Worm (Caenorhabditis elegans): ENCODE results near the gene F41C6.4.

F41C6.4 gene

DNA sequence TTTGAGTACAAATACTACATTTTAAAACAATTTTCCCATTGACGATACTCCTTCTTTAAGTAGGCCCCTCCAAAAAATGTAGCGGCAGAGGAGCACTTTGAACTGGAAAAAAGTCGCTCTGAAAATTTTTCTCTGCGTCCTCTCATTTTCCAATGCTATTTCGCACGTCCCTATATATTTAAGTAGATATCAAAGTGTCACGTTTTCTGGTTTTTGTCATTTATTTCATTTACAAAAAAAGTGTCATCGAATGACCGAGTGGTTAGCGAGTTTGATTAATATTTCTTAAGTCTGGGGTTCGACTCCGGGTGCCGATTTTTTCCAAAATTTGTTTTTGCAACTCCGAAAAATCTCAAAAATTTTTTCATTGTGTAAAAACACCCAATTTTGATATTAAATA lies 7.7 kb downstream of the F41C6.4 start:
- TF ChIP-seq skn-1 (tag; optimal IDR thresholded peaks at IDR 0.05) (no peak), nhr-23 (tag; optimal IDR thresholded peaks at IDR 0.05) (no peak), R02D3.7 (tag; optimal IDR thresholded peaks at IDR 0.05) (no peak), lin-39 (tag; optimal IDR thresholded peaks at IDR 0.05) (no peak), crh-2 (tag; optimal IDR thresholded peaks at IDR 0.05) (no peak)

DNA sequence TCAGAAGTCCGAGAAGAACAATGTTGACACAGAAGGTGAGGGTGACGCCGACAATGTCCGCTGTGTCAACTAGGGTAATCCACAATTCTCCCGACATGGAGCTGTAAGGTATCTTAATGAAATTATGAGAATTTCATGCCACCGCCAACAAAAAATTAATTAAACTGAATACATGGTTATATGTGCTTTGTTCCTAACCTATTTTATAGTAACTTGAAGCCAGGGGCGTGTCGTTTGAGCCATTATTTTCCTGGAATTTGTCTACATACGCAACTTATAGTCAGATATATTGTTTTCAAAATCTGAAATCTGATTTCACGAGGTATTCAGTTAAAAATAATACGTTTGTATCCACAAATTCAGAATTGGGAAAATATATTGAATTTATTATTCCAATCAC lies 8.8 kb downstream of the F41C6.4 start, which contains the start of gene odr-10:
odr-10 (minus strand) TSS at position 101 of the 400 bp plus-strand sequence.
- TF ChIP-seq crh-2 (tag; optimal IDR thresholded peaks at IDR 0.05): no peak
- no peak for TF ChIP-seq dmd-4 (tag; optimal IDR thresholded peaks at IDR 0.05)
- no peak for TF ChIP-seq nhr-77 (tag; optimal IDR thresholded peaks at IDR 0.05)
- no peak for TF ChIP-seq snpc-4 (tag; optimal IDR thresholded peaks at IDR 0.05)
- TF ChIP-seq aly-2 (tag; optimal IDR thresholded peaks at IDR 0.05): no peak
- TF ChIP-seq ceh-82 (tag; optimal IDR thresholded peaks at IDR 0.05): no peak
- TF ChIP-seq unc-39 (tag; optimal IDR thresholded peaks at IDR 0.05): no peak
- no peak for TF ChIP-seq nhr-25 (tag; optimal IDR thresholded peaks at IDR 0.05)
- TF ChIP-seq nhr-6 (tag; optimal IDR thresholded peaks at IDR 0.05): no peak
- TF ChIP-seq lsy-2 (tag; optimal IDR thresholded peaks at IDR 0.05): no peak
- TF ChIP-seq nhr-237 (tag; optimal IDR thresholded peaks at IDR 0.05): no peak
- TF ChIP-seq zag-1 (tag; optimal IDR thresholded peaks at IDR 0.05): no peak
- no peak for TF ChIP-seq F13H6.1 (tag; optimal IDR thresholded peaks at IDR 0.05)
- TF ChIP-seq nhr-129 (tag; optimal IDR thresholded peaks at IDR 0.05): no peak
- no peak for TF ChIP-seq mab-5 (tag; optimal IDR thresholded peaks at IDR 0.05)
- TF ChIP-seq Y55F3AM.14 (GFP tag; optimal IDR thresholded peaks at IDR 0.05): no peak
- no peak for TF ChIP-seq skn-1 (tag; optimal IDR thresholded peaks at IDR 0.05)
- TF ChIP-seq blmp-1 (tag; optimal IDR thresholded peaks at IDR 0.05; ENCODE audit: insufficient read depth): no peak

ce11 chrX:6863032-6863431 lies 11.6 kb downstream of the F41C6.4 start, which contains the start of gene nep-4:
nep-4 (minus strand) TSS chrX:6863424.
- TF ChIP-seq ztf-4 (tag; optimal IDR thresholded peaks at IDR 0.05) (no peak), dmd-4 (tag; optimal IDR thresholded peaks at IDR 0.05) (no peak), nhr-11 (tag; optimal IDR thresholded peaks at IDR 0.05) (no peak), nhr-23 (tag; optimal IDR thresholded peaks at IDR 0.05) (no peak), ztf-1 (GFP tag; conservative IDR thresholded peaks at IDR 0.05) (no peak), F13H6.1 (tag; optimal IDR thresholded peaks at IDR 0.05) (no peak), unc-39 (tag; optimal IDR thresholded peaks at IDR 0.05) (no peak), zag-1 (tag; optimal IDR thresholded peaks at IDR 0.05) (no peak), nhr-237 (tag; optimal IDR thresholded peaks at IDR 0.05) (no peak), egl-27 (tag; optimal IDR thresholded peaks at IDR 0.05) (no peak), unc-62 (GFP tag; optimal IDR thresholded peaks at IDR 0.05) (no peak), nhr-10 (tag; optimal IDR thresholded peaks at IDR 0.05) (no peak), nhr-12 (tag; optimal IDR thresholded peaks at IDR 0.05) (no peak), aly-2 (tag; optimal IDR thresholded peaks at IDR 0.05) (no peak)

ce11 chrX:6861564-6861963 lies 13.1 kb downstream of the F41C6.4 start:
- TF ChIP-seq ama-1 (optimal IDR thresholded peaks at IDR 0.05): no peak
- no peak for TF ChIP-seq alr-1 (tag; optimal IDR thresholded peaks at IDR 0.05)
- TF ChIP-seq aly-2 (tag; optimal IDR thresholded peaks at IDR 0.05): no peak
- TF ChIP-seq elt-1 (tag; optimal IDR thresholded peaks at IDR 0.05): no peak
- TF ChIP-seq sma-9 (GFP tag; optimal IDR thresholded peaks at IDR 0.05): no peak
- TF ChIP-seq sma-9 (tag; optimal IDR thresholded peaks at IDR 0.05): no peak
- TF ChIP-seq ztf-1 (GFP tag; conservative IDR thresholded peaks at IDR 0.05): no peak
- no peak for TF ChIP-seq sma-3 (GFP tag; optimal IDR thresholded peaks at IDR 0.05)
- no peak for TF ChIP-seq unc-55 (GFP tag; optimal IDR thresholded peaks at IDR 0.05)
- TF ChIP-seq elt-3 (tag; optimal IDR thresholded peaks at IDR 0.05): no peak
- TF ChIP-seq nhr-21 (tag; optimal IDR thresholded peaks at IDR 0.05): no peak
- no peak for TF ChIP-seq nhr-129 (tag; optimal IDR thresholded peaks at IDR 0.05)
- TF ChIP-seq gmeb-1 (tag; optimal IDR thresholded peaks at IDR 0.05): no peak
- no peak for TF ChIP-seq fos-1 (tag; optimal IDR thresholded peaks at IDR 0.05)
- no peak for TF ChIP-seq nhr-25 (tag; optimal IDR thresholded peaks at IDR 0.05)
- TF ChIP-seq dmd-4 (tag; optimal IDR thresholded peaks at IDR 0.05): no peak
- no peak for TF ChIP-seq nhr-11 (tag; optimal IDR thresholded peaks at IDR 0.05)
